Worm (Caenorhabditis elegans) whole organism, L4/young adult: ENCODE data around the gene K06A4.6.

Source experiments
- W03F9.2 ChIP-seq: fragments of 150-350 bp; optimal IDR thresholded peaks from 2 replicates; lab custom pipeline; 2014; ENCODE audit warnings: missing biosample characterization, missing genetic modification characterization
- dao-5 ChIP-seq: sonication (generic microtip); optimal IDR thresholded peaks from 2 replicates; lab custom pipeline; 2016; ENCODE audit warnings: missing genotype, missing genetic modification characterization, moderate library complexity, missing compliant biosample characterization

ce11 chrV:9491440-9492160 is 11.1 kb upstream of the K06A4.6 start, which contains the start of gene K06A4.7:
- TF ChIP-seq W03F9.2 (tag; lab: Kevin White, UChicago) (no peak), dao-5 (tag; lab: Kevin White, UChicago) (no peak)
